Worm (Caenorhabditis elegans): ENCODE results near the gene gem-4.

gem-4 gene

ce11 chrIV:11793170-11793569 is 47.7 kb downstream of the gem-4 start:
- TF ChIP-seq isw-1 (GFP tag; IDR thresholded peaks at IDR 0.05) (peak; percentile 11; the same call in 1 of the 2 replicates), pax-3 (tag; optimal IDR thresholded peaks at IDR 0.05) (no peak), unc-62 (GFP tag; optimal IDR thresholded peaks at IDR 0.05) (no peak), skn-1 (tag; optimal IDR thresholded peaks at IDR 0.05) (no peak), ceh-82 (tag; optimal IDR thresholded peaks at IDR 0.05) (peak in 1 of 3 experiments; percentile 6), alr-1 (tag; optimal IDR thresholded peaks at IDR 0.05; ENCODE audit: borderline replicate concordance) (no peak), hpl-2 (GFP tag; optimal IDR thresholded peaks at IDR 0.05) (no peak), fkh-8 (tag; optimal IDR thresholded peaks at IDR 0.05) (peak; percentile 11), fkh-10 (GFP tag; optimal IDR thresholded peaks at IDR 0.05) (peak; percentile 16), mab-9 (GFP tag; IDR thresholded peaks at IDR 0.05) (no peak), lin-14 (GFP tag; optimal IDR thresholded peaks at IDR 0.05) (peak; percentile 83), unc-98 (GFP tag; IDR thresholded peaks at IDR 0.05) (no peak), nhr-11 (tag; optimal IDR thresholded peaks at IDR 0.05) (no peak), hlh-17 (GFP tag; optimal IDR thresholded peaks at IDR 0.05; ENCODE audit: borderline replicate concordance) (no peak), nhr-90 (tag; optimal IDR thresholded peaks at IDR 0.05; ENCODE audit: poor library complexity) (no peak), unc-86 (tag; optimal IDR thresholded peaks at IDR 0.05) (peak; percentile 29), lsy-2 (tag; optimal IDR thresholded peaks at IDR 0.05) (peak in 1 of 2 experiments; percentile 2), dsc-1 (tag; optimal IDR thresholded peaks at IDR 0.05) (no peak)

- peak; percentile 54 for TF ChIP-seq lin-14 (GFP tag; optimal IDR thresholded peaks at IDR 0.05)
- no peak for TF ChIP-seq elt-2 (tag; optimal IDR thresholded peaks at IDR 0.05)
- TF ChIP-seq lin-35 (GFP tag; optimal IDR thresholded peaks at IDR 0.05): no peak
- peak; percentile 80 for TF ChIP-seq fkh-10 (GFP tag; optimal IDR thresholded peaks at IDR 0.05)
Observed at ce11 chrIV:11795964-11796363, 50.5 kb downstream of the gem-4 start.

ce11 chrIV:11796818-11797217 is 51.4 kb downstream of the gem-4 start:
- TF ChIP-seq snpc-4 (tag; optimal IDR thresholded peaks at IDR 0.05): no peak
- no peak for TF ChIP-seq snu-23 (GFP tag; optimal IDR thresholded peaks at IDR 0.05)
- peak; percentile 75 for TF ChIP-seq fkh-10 (GFP tag; optimal IDR thresholded peaks at IDR 0.05)
- peak; percentile 13 for TF ChIP-seq lin-14 (GFP tag; optimal IDR thresholded peaks at IDR 0.05)
- TF ChIP-seq efl-1 (optimal IDR thresholded peaks at IDR 0.05): no peak
- TF ChIP-seq efl-1 (GFP tag; optimal IDR thresholded peaks at IDR 0.05 in 1 of 2): no peak
- no peak for TF ChIP-seq ztf-11 (tag; optimal IDR thresholded peaks at IDR 0.05)
- TF ChIP-seq lin-13 (GFP tag; optimal IDR thresholded peaks at IDR 0.05): no peak
- no peak for TF ChIP-seq lsy-2 (tag; optimal IDR thresholded peaks at IDR 0.05)
- no peak for TF ChIP-seq hlh-4 (tag; optimal IDR thresholded peaks at IDR 0.05)
- no peak for TF ChIP-seq lir-3 (tag; optimal IDR thresholded peaks at IDR 0.05; ENCODE audit: poor library complexity)

All from whole organism, L1 larva.